Worm (Caenorhabditis elegans) whole organism, L3 larva: ENCODE results near the gene ttr-49.
A peak's percentile ranks its signal among the peaks of the same experiment; 100 is the strongest.

Source experiments
- ceh-16 ChIP-seq: sonication (generic microtip); optimal IDR thresholded peaks from 2 replicates; lab custom pipeline; 2017; ENCODE audit warnings: missing biosample characterization, missing genetic modification characterization
- daf-12 ChIP-seq: fragments of 150-350 bp; optimal IDR thresholded peaks from 2 replicates; lab custom pipeline; 2014; ENCODE audit warnings: missing biosample characterization, missing genetic modification reagents, missing genetic modification characterization
- elt-1 ChIP-seq: fragments of 150-350 bp; optimal IDR thresholded peaks from 2 replicates; lab custom pipeline; 2014; ENCODE audit warnings: missing biosample characterization, missing genetic modification characterization
- elt-2 ChIP-seq: sonication (generic microtip); optimal IDR thresholded peaks from 2 replicates; lab custom pipeline; 2016; ENCODE audit warnings: missing genetic modification reagents, mild to moderate bottlenecking, missing genetic modification characterization, missing compliant biosample characterization
- fkh-10 ChIP-seq: sonication (generic microtip); optimal IDR thresholded peaks from 2 replicates; lab custom pipeline; 2017; ENCODE audit warnings: missing biosample characterization, missing genetic modification reagents, missing genetic modification characterization
- lsy-12 ChIP-seq: sonication (generic microtip); optimal IDR thresholded peaks from 2 replicates; lab custom pipeline; 2016; ENCODE audit warnings: mild to moderate bottlenecking, missing genetic modification characterization, missing compliant biosample characterization
- nfya-1 ChIP-seq: sonication (generic microtip); optimal IDR thresholded peaks from 2 replicates; lab custom pipeline; 2017; ENCODE audit warnings: missing genetic modification characterization, mild to moderate bottlenecking, missing compliant biosample characterization, antibody characterized with exemption, moderate library complexity; ENCODE audit not compliant: insufficient read depth
- nhr-23 ChIP-seq: fragments of 150-350 bp; optimal IDR thresholded peaks from 2 replicates; lab custom pipeline; 2014; ENCODE audit warnings: missing biosample characterization, missing genetic modification reagents, missing genetic modification characterization
- nhr-43 ChIP-seq: sonication (generic microtip); optimal IDR thresholded peaks from 2 replicates; lab custom pipeline; 2016; ENCODE audit warnings: mild to moderate bottlenecking, missing genetic modification characterization, missing compliant biosample characterization; ENCODE audit not compliant: poor library complexity, severe bottlenecking
- nhr-76 ChIP-seq: fragments of 150-350 bp; sonication (generic microtip); optimal IDR thresholded peaks from 5 replicates; lab custom pipeline; 2014; ENCODE audit warnings: missing biosample characterization, missing genetic modification characterization
- nhr-77 ChIP-seq: fragments of 150-350 bp; optimal IDR thresholded peaks from 2 replicates; lab custom pipeline; 2014; ENCODE audit warnings: missing biosample characterization, missing genetic modification characterization
- skn-1 ChIP-seq: fragments of 150-350 bp; optimal IDR thresholded peaks from 2 replicates; lab custom pipeline; 2014; ENCODE audit warnings: missing biosample characterization, missing genetic modification characterization
- ztf-4 ChIP-seq: fragments of 150-350 bp; optimal IDR thresholded peaks from 2 replicates; lab custom pipeline; 2014; ENCODE audit warnings: missing biosample characterization, missing genetic modification characterization

Gene ttr-49

ce11 chrV:9316970-9317369, 39.3 kb downstream of the ttr-49 start:
- TF ChIP-seq ceh-16 (tag; lab: Kevin White, UChicago): no peak
- TF ChIP-seq fkh-10 (GFP tag; lab: Kevin White, UChicago): peak; percentile 59
- no peak for TF ChIP-seq nhr-43 (tag; lab: Kevin White, UChicago)
- TF ChIP-seq skn-1: no peak

- TF ChIP-seq elt-1 (tag; lab: Kevin White, UChicago) (no peak), lsy-12 (tag; lab: Kevin White, UChicago) (no peak), nhr-77 (tag; lab: Kevin White, UChicago) (no peak), nfya-1 (tag; lab: Kevin White, UChicago) (no peak), ztf-4 (tag; lab: Kevin White, UChicago) (no peak), nhr-76 (tag; lab: Kevin White, UChicago) (no peak), nhr-23 (tag; lab: Kevin White, UChicago) (no peak), elt-2 (tag; lab: Kevin White, UChicago) (no peak)
Observed at ce11 chrV:9314408-9314807, 41.9 kb downstream of the ttr-49 start.

- no peak for TF ChIP-seq daf-12 (tag; lab: Kevin White, UChicago)
- peak; percentile 79 for TF ChIP-seq fkh-10 (GFP tag; lab: Kevin White, UChicago)
Observed at ce11 chrV:9312377-9312776, 43.9 kb downstream of the ttr-49 start.
